Fruit fly (Drosophila melanogaster) whole organism, embryonic: Measurements from ENCODE around the gene Ctr1B.
A peak's percentile ranks its signal among the peaks of the same experiment; 100 is the strongest.

Experiments used
- Asciz ChIP-seq: fragments of 200-800 bp; sonication (Bioruptor generic); optimal IDR thresholded peaks from 2 replicates; lab custom pipeline; 2017; ENCODE audit warnings: missing biosample characterization, mild to moderate bottlenecking, missing genetic modification characterization, missing genetic modification reagents
- B-H2 ChIP-seq: fragments of 200-800 bp; sonication (Bioruptor generic); optimal IDR thresholded peaks from 2 replicates; lab custom pipeline; 2018; ENCODE audit warnings: missing biosample characterization, mild to moderate bottlenecking, missing genetic modification characterization
- CG10366 ChIP-seq: fragments of 200-800 bp; sonication (Bioruptor generic); IDR thresholded peaks from 2 replicates; pipeline ENCODE4 v1.3.6; 2022; ENCODE audit warnings: missing biosample characterization, missing genetic modification characterization
- CG10543 ChIP-seq: fragments of 200-800 bp; sonication (Bioruptor generic); optimal IDR thresholded peaks from 3 replicates; lab custom pipeline; 2017; ENCODE audit warnings: missing biosample characterization, mild to moderate bottlenecking, missing genetic modification characterization, moderate library complexity
- CG11085 ChIP-seq: fragments of 200-800 bp; sonication (Bioruptor generic); IDR thresholded peaks from 2 replicates; pipeline ENCODE4 v1.3.6; 2022; ENCODE audit warnings: missing biosample characterization, missing genetic modification characterization
- CG12219 ChIP-seq: fragments of 200-800 bp; sonication (Bioruptor generic); optimal IDR thresholded peaks from 3 replicates; lab custom pipeline; 2018; ENCODE audit warnings: missing biosample characterization, mild to moderate bottlenecking, missing genetic modification characterization
- CG12942 ChIP-seq: fragments of 200-800 bp; sonication (Bioruptor generic); optimal IDR thresholded peaks from 3 replicates; lab custom pipeline; 2016; ENCODE audit warnings: missing biosample characterization, missing genetic modification characterization
- CG13894 ChIP-seq: fragments of 200-800 bp; sonication (Bioruptor generic); optimal IDR thresholded peaks from 3 replicates; lab custom pipeline; 2018; ENCODE audit warnings: missing biosample characterization, mild to moderate bottlenecking, missing genetic modification characterization, moderate library complexity
- CG14667 ChIP-seq: fragments of 200-800 bp; sonication (Bioruptor generic); IDR thresholded peaks from 2 replicates; pipeline ENCODE4 v1.3.6; 2022; ENCODE audit warnings: missing biosample characterization, missing genetic modification characterization
- CG15011 ChIP-seq: fragments of 200-800 bp; sonication (Bioruptor generic); optimal IDR thresholded peaks from 3 replicates; lab custom pipeline; 2018; ENCODE audit warnings: missing biosample characterization, mild to moderate bottlenecking, missing genetic modification characterization
- CG1792 ChIP-seq: fragments of 200-800 bp; sonication (Bioruptor generic); optimal IDR thresholded peaks from 2 replicates; lab custom pipeline; 2016; ENCODE audit warnings: missing biosample characterization, missing genetic modification characterization
- CG2129 ChIP-seq: fragments of 200-800 bp; sonication (Bioruptor generic); IDR thresholded peaks from 2 replicates; pipeline ENCODE4 v1.3.6; 2022; ENCODE audit warnings: missing biosample characterization, missing genetic modification characterization; ENCODE audit not compliant: partially characterized antibody
- CG2202 ChIP-seq: fragments of 200-800 bp; sonication (Bioruptor generic); optimal IDR thresholded peaks from 2 replicates; lab custom pipeline; 2018; ENCODE audit warnings: missing biosample characterization, mild to moderate bottlenecking, missing genetic modification characterization
- CG31224 ChIP-seq: fragments of 200-800 bp; sonication (Bioruptor generic); IDR thresholded peaks from 2 replicates; pipeline ENCODE4 v1.3.6; 2022; ENCODE audit warnings: missing biosample characterization, missing genetic modification characterization
- CG33557 ChIP-seq: fragments of 200-800 bp; sonication (Bioruptor generic); optimal IDR thresholded peaks from 2 replicates; lab custom pipeline; 2019; ENCODE audit warnings: missing biosample characterization, mild to moderate bottlenecking, missing genetic modification characterization, moderate library complexity
- CG34224 ChIP-seq: fragments of 200-800 bp; sonication (Bioruptor generic); IDR thresholded peaks from 3 replicates; pipeline ENCODE4 v1.3.6; 2022; ENCODE audit warnings: missing biosample characterization, missing genetic modification characterization; ENCODE audit not compliant: partially characterized antibody
- CG4730 ChIP-seq: fragments of 200-800 bp; sonication (Bioruptor generic); IDR thresholded peaks from 2 replicates; pipeline ENCODE4 v1.3.6; 2022; ENCODE audit warnings: missing biosample characterization, missing genetic modification characterization
- CG6254 ChIP-seq: fragments of 200-800 bp; sonication (Bioruptor generic); optimal IDR thresholded peaks from 3 replicates; lab custom pipeline; 2017; ENCODE audit warnings: mild to moderate bottlenecking, missing biosample characterization, missing genetic modification reagents, missing genetic modification characterization
- CG6683 ChIP-seq: fragments of 200-800 bp; sonication (Bioruptor generic); optimal IDR thresholded peaks from 2 replicates; lab custom pipeline; 2017; ENCODE audit warnings: missing biosample characterization, mild to moderate bottlenecking, missing genetic modification characterization, missing genetic modification reagents
- CG9876 ChIP-seq: fragments of 200-800 bp; sonication (Bioruptor generic); optimal IDR thresholded peaks from 2 replicates; lab custom pipeline; 2016; ENCODE audit warnings: missing biosample characterization, missing genetic modification characterization
- Camta ChIP-seq: fragments of 200-800 bp; sonication (Bioruptor generic); optimal IDR thresholded peaks from 2 replicates; lab custom pipeline; 2016; ENCODE audit warnings: missing biosample characterization, missing genetic modification characterization
- CoRest ChIP-seq: fragments of 200-800 bp; sonication (Bioruptor generic); optimal IDR thresholded peaks from 3 replicates; lab custom pipeline; 2018; ENCODE audit warnings: missing biosample characterization, mild to moderate bottlenecking, missing genetic modification characterization, moderate library complexity
- D19A ChIP-seq: fragments of 200-800 bp; optimal IDR thresholded peaks from 3 replicates; lab custom pipeline; 2019; ENCODE audit warnings: missing biosample characterization, mild to moderate bottlenecking, missing genetic modification characterization, moderate library complexity
- Dfd ChIP-seq, 2 experiments: fragments of >200 bp; optimal IDR thresholded peaks; 2 replicates each; lab custom pipeline; 2017; ENCODE audit warnings: missing biosample characterization in 2 of 2, missing genetic modification characterization in 2 of 2
- Dip2 ChIP-seq: fragments of 200-800 bp; sonication (Bioruptor generic); IDR thresholded peaks from 2 replicates; pipeline ENCODE4 v1.3.6; 2022; ENCODE audit warnings: missing biosample characterization, missing genetic modification characterization
- Dll ChIP-seq: fragments of 200-800 bp; sonication (Bioruptor generic); IDR thresholded peaks from 4 replicates; pipeline ENCODE4 v1.3.6; 2022; ENCODE audit warnings: missing biosample characterization, missing genetic modification characterization; ENCODE audit not compliant: partially characterized antibody
- Ets65A ChIP-seq: fragments of 200-800 bp; sonication (Bioruptor generic); peaks from one replicate; lab custom pipeline; 2016; ENCODE audit warnings: missing biosample characterization, missing genetic modification characterization
- Fer3 ChIP-seq: fragments of 200-800 bp; sonication (Bioruptor generic); optimal IDR thresholded peaks from 2 replicates; lab custom pipeline; 2018; ENCODE audit warnings: missing biosample characterization, mild to moderate bottlenecking, missing genetic modification characterization, moderate library complexity
- Gsc ChIP-seq: fragments of 200-800 bp; sonication (Bioruptor generic); IDR thresholded peaks from 2 replicates; pipeline ENCODE4 v1.3.6; 2022; ENCODE audit warnings: missing biosample characterization, missing genetic modification characterization
- HLH54F ChIP-seq: fragments of 200-800 bp; sonication (Bioruptor generic); optimal IDR thresholded peaks from 3 replicates; lab custom pipeline; 2016; ENCODE audit warnings: missing biosample characterization, missing genetic modification characterization
- Hmx ChIP-seq: fragments of 200-800 bp; sonication (Bioruptor generic); optimal IDR thresholded peaks from 2 replicates; lab custom pipeline; 2016; ENCODE audit warnings: missing biosample characterization, missing genetic modification characterization
- TFAM ChIP-seq: fragments of 200-800 bp; sonication (Bioruptor generic); optimal IDR thresholded peaks from 2 replicates; lab custom pipeline; 2017; ENCODE audit warnings: missing biosample characterization, missing genetic modification characterization, inconsistent platforms
- Tbp ChIP-seq: fragments of >200 bp; optimal IDR thresholded peaks from 2 replicates; lab custom pipeline; 2018; ENCODE audit warnings: missing biosample characterization, missing genetic modification characterization
- ac ChIP-seq: fragments of 200-800 bp; sonication (Bioruptor generic); optimal IDR thresholded peaks from 3 replicates; lab custom pipeline; 2017; ENCODE audit warnings: missing biosample characterization, mild to moderate bottlenecking, missing genetic modification characterization
- ap ChIP-seq: fragments of 200-800 bp; sonication (Bioruptor generic); IDR thresholded peaks from 2 replicates; pipeline ENCODE4 v1.3.6; 2022; ENCODE audit warnings: missing biosample characterization, missing genetic modification characterization
- bcd ChIP-seq: fragments of 200-800 bp; sonication (Bioruptor generic); optimal IDR thresholded peaks from 2 replicates; lab custom pipeline; 2017; ENCODE audit warnings: missing biosample characterization, mild to moderate bottlenecking, missing genetic modification characterization
- crol ChIP-seq: fragments of 200-800 bp; sonication (Bioruptor generic); IDR thresholded peaks from 2 replicates; pipeline ENCODE4 v1.3.6; 2022; ENCODE audit warnings: missing biosample characterization, missing genetic modification characterization
- dati ChIP-seq: fragments of 200-800 bp; sonication (Bioruptor generic); IDR thresholded peaks from 2 replicates; pipeline ENCODE4 v1.3.6; 2022; ENCODE audit warnings: missing biosample characterization, missing genetic modification characterization
- dmrt99B ChIP-seq: fragments of 200-800 bp; sonication (Bioruptor generic); optimal IDR thresholded peaks from 2 replicates; lab custom pipeline; 2018; ENCODE audit warnings: missing biosample characterization, mild to moderate bottlenecking, missing genetic modification characterization, moderate library complexity
- en ChIP-seq: fragments of 200-800 bp; sonication (Bioruptor generic); optimal IDR thresholded peaks from 2 replicates; lab custom pipeline; 2016; ENCODE audit warnings: missing biosample characterization, missing genetic modification characterization
- esg ChIP-seq: fragments of 200-800 bp; sonication (Bioruptor generic); conservative IDR thresholded peaks from 2 replicates; pipeline ENCODE4 v1.3.6; 2022; ENCODE audit warnings: missing biosample characterization, missing genetic modification characterization
- gro ChIP-seq: fragments of 200-800 bp; sonication (Bioruptor generic); optimal IDR thresholded peaks from 2 replicates; lab custom pipeline; 2016; ENCODE audit warnings: missing biosample characterization, missing genetic modification characterization
- insv ChIP-seq, 2 experiments: fragments of 200-800 bp; sonication (Bioruptor generic); optimal IDR thresholded peaks; 3 replicates each; lab custom pipeline; 2016 to 2018; ENCODE audit warnings: missing biosample characterization in 2 of 2, missing genetic modification characterization in 2 of 2
- lola ChIP-seq, 3 experiments: fragments of >200 bp in 2 of 3; fragments of 200-800 bp in 1 of 3; sonication (Bioruptor generic) in 1 of 3; optimal IDR thresholded peaks; 2 replicates each; lab custom pipeline; 2017 to 2019; ENCODE audit warnings: missing biosample characterization in 3 of 3, missing genetic modification characterization in 3 of 3, mild to moderate bottlenecking in 1 of 3, moderate library complexity in 1 of 3
- maf-S ChIP-seq: fragments of 200-800 bp; sonication (Bioruptor generic); optimal IDR thresholded peaks from 2 replicates; lab custom pipeline; 2016; ENCODE audit warnings: missing biosample characterization, missing genetic modification characterization
- nau ChIP-seq: fragments of 200-800 bp; sonication (Bioruptor generic); optimal IDR thresholded peaks from 3 replicates; lab custom pipeline; 2017; ENCODE audit warnings: missing biosample characterization, mild to moderate bottlenecking, missing genetic modification characterization, missing genetic modification reagents
- peb ChIP-seq: fragments of 200-800 bp; sonication (Bioruptor generic); IDR thresholded peaks from 2 replicates; pipeline ENCODE4 v1.3.6; 2022; ENCODE audit warnings: missing biosample characterization, missing genetic modification characterization
- rib ChIP-seq: fragments of 200-800 bp; sonication (Bioruptor generic); IDR thresholded peaks from 2 replicates; pipeline ENCODE4 v1.3.6; 2022; ENCODE audit warnings: missing biosample characterization, missing genetic modification characterization
- tap ChIP-seq: fragments of 200-800 bp; optimal IDR thresholded peaks from 3 replicates; lab custom pipeline; 2019; ENCODE audit warnings: missing biosample characterization, mild to moderate bottlenecking, missing genetic modification characterization, moderate library complexity
- usp ChIP-seq: fragments of >200 bp; optimal IDR thresholded peaks from 2 replicates; lab custom pipeline; 2017; ENCODE audit warnings: missing biosample characterization, missing genetic modification characterization
- yki ChIP-seq: fragments of >200 bp; optimal IDR thresholded peaks from 3 replicates; lab custom pipeline; 2018

Ctr1B gene

dm6 chr3R:8355579-8355978 is 38.2 kb downstream of the Ctr1B start (continued):
- TF ChIP-seq nau (GFP tag; lab: Kevin White, UChicago) (peak; percentile 88), Fer3 (tag; lab: Kevin White, UChicago) (peak; percentile 97), Dip2 (peak; percentile 28; the same call in 1 of the 2 replicates), insv (GFP tag; optimal IDR thresholded peaks at IDR 0.05; lab: Kevin White, UChicago) (peak in 1 of 2 experiments; percentile 66), CG4730 (GFP tag; lab: Robert Waterston, UW) (peak; percentile 90), CG33557 (GFP tag; lab: Kevin White, UChicago) (peak; percentile 36), CG13894 (peak; percentile 94), CG6254 (GFP tag; lab: Kevin White, UChicago) (peak; percentile 78), CG1792 (GFP tag; lab: Kevin White, UChicago) (peak; percentile 89), D19A (tag; lab: Kevin White, UChicago) (peak; percentile 82), Hmx (GFP tag; lab: Kevin White, UChicago) (peak; percentile 87), TFAM (peak; percentile 71), Ets65A (GFP tag; lab: Kevin White, UChicago) (peak; percentile 100), dmrt99B (tag; lab: Kevin White, UChicago) (peak; percentile 94), rib (GFP tag; lab: Robert Waterston, UW) (peak; percentile 96), CoRest (tag; lab: Kevin White, UChicago) (peak; percentile 92), Dfd (GFP tag; optimal IDR thresholded peaks at IDR 0.05; lab: Kevin White, UChicago) (peak in 1 of 2 experiments; percentile 60), Gsc (GFP tag; lab: Robert Waterston, UW) (peak; percentile 66), CG6683 (GFP tag; lab: Kevin White, UChicago) (peak; percentile 90), CG15011 (GFP tag; lab: Kevin White, UChicago) (peak; percentile 92), ac (GFP tag; lab: Kevin White, UChicago) (peak; percentile 70), lola (GFP tag; optimal IDR thresholded peaks at IDR 0.05; lab: Kevin White, UChicago) (peak in 1 of 3 experiments; percentile 70), B-H2 (peak; percentile 90), ap (GFP tag; lab: Robert Waterston, UW) (peak; percentile 87), CG9876 (peak; percentile 91), dati (GFP tag; lab: Robert Waterston, UW) (peak; percentile 75; the same call in 1 of the 2 replicates), CG12942 (GFP tag; lab: Kevin White, UChicago) (peak; percentile 91), maf-S (GFP tag; lab: Kevin White, UChicago) (peak; percentile 96), tap (tag; lab: Kevin White, UChicago) (peak; percentile 90), CG10366 (GFP tag; lab: Robert Waterston, UW) (peak; percentile 94), bcd (peak; percentile 93), esg (peak; percentile 92), en (peak; percentile 94), HLH54F (GFP tag; lab: Kevin White, UChicago) (peak; percentile 96), CG2129 (no peak), CG10543 (GFP tag; lab: Kevin White, UChicago) (peak; percentile 96), CG2202 (tag; lab: Kevin White, UChicago) (peak; percentile 75), Asciz (GFP tag; lab: Kevin White, UChicago) (peak; percentile 94), peb (GFP tag; lab: Robert Waterston, UW) (peak; percentile 84), Dll (GFP tag; lab: Robert Waterston, UW) (no peak), CG34224 (GFP tag; lab: Robert Waterston, UW) (no peak), usp (GFP tag; lab: Kevin White, UChicago) (no peak), gro (peak; percentile 97), Camta (GFP tag; lab: Kevin White, UChicago) (peak; percentile 96), yki (lab: Kevin White, UChicago) (no peak), CG14667 (GFP tag; lab: Robert Waterston, UW) (peak; percentile 90), CG12219 (peak; percentile 94), Tbp (no peak), CG31224 (peak; percentile 93), crol (GFP tag; lab: Robert Waterston, UW) (peak; percentile 58), CG11085 (GFP tag; lab: Robert Waterston, UW) (peak; percentile 93)
